Fruit fly (Drosophila melanogaster): ENCODE results near the gene RhoU.

The RhoU gene

dm6 chrX:10086095-10086888, at the start of gene RhoU, which contains the start of gene Naxe:
Gene RhoU (plus strand): TSS chrX:10086527.
Gene Naxe (minus strand): TSS chrX:10086171.
- TF ChIP-seq pan (optimal IDR thresholded peaks at IDR 0.05) (no peak), Dll (optimal IDR thresholded peaks at IDR 0.05) (no peak), usp (GFP tag; optimal IDR thresholded peaks at IDR 0.05) (no peak), psq (optimal IDR thresholded peaks at IDR 0.05) (no peak), EcR (GFP tag; optimal IDR thresholded peaks at IDR 0.05) (no peak)

dm6 chrX:10039528-10039927, 46.8 kb upstream of the RhoU start:
- TF ChIP-seq pan (optimal IDR thresholded peaks at IDR 0.05): no peak
- TF ChIP-seq usp (GFP tag; optimal IDR thresholded peaks at IDR 0.05): no peak
- no peak for TF ChIP-seq psq (optimal IDR thresholded peaks at IDR 0.05)
- TF ChIP-seq EcR (GFP tag; optimal IDR thresholded peaks at IDR 0.05): no peak
- no peak for TF ChIP-seq CG8478 (optimal IDR thresholded peaks at IDR 0.05)
- no peak for TF ChIP-seq Dll (optimal IDR thresholded peaks at IDR 0.05)

dm6 chrX:10043873-10044272, 42.5 kb upstream of the RhoU start:
- TF ChIP-seq Dll (optimal IDR thresholded peaks at IDR 0.05) (no peak), usp (GFP tag; optimal IDR thresholded peaks at IDR 0.05) (no peak), pan (optimal IDR thresholded peaks at IDR 0.05) (no peak), EcR (GFP tag; optimal IDR thresholded peaks at IDR 0.05) (no peak), CG8478 (optimal IDR thresholded peaks at IDR 0.05) (no peak), psq (optimal IDR thresholded peaks at IDR 0.05) (no peak)

dm6 chrX:10045763-10046162, 40.6 kb upstream of the RhoU start:
- TF ChIP-seq Dll (optimal IDR thresholded peaks at IDR 0.05): no peak
- no peak for TF ChIP-seq pan (optimal IDR thresholded peaks at IDR 0.05)
- no peak for TF ChIP-seq CG8478 (optimal IDR thresholded peaks at IDR 0.05)
- no peak for TF ChIP-seq psq (optimal IDR thresholded peaks at IDR 0.05)
- no peak for TF ChIP-seq usp (GFP tag; optimal IDR thresholded peaks at IDR 0.05)
- TF ChIP-seq EcR (GFP tag; optimal IDR thresholded peaks at IDR 0.05): no peak

dm6 chrX:10046760-10047159, 39.6 kb upstream of the RhoU start:
- no peak for TF ChIP-seq CG8478 (optimal IDR thresholded peaks at IDR 0.05)
- no peak for TF ChIP-seq psq (optimal IDR thresholded peaks at IDR 0.05)
- no peak for TF ChIP-seq Dll (optimal IDR thresholded peaks at IDR 0.05)
- no peak for TF ChIP-seq EcR (GFP tag; optimal IDR thresholded peaks at IDR 0.05)
- TF ChIP-seq pan (optimal IDR thresholded peaks at IDR 0.05): no peak
- TF ChIP-seq usp (GFP tag; optimal IDR thresholded peaks at IDR 0.05): no peak

dm6 chrX:10047961-10048360, 38.4 kb upstream of the RhoU start:
- TF ChIP-seq Dll (optimal IDR thresholded peaks at IDR 0.05) (no peak), pan (optimal IDR thresholded peaks at IDR 0.05) (no peak), CG8478 (optimal IDR thresholded peaks at IDR 0.05) (no peak), usp (GFP tag; optimal IDR thresholded peaks at IDR 0.05) (no peak), EcR (GFP tag; optimal IDR thresholded peaks at IDR 0.05) (no peak), psq (optimal IDR thresholded peaks at IDR 0.05) (no peak)

- no peak for TF ChIP-seq pan (optimal IDR thresholded peaks at IDR 0.05)
- TF ChIP-seq EcR (GFP tag; optimal IDR thresholded peaks at IDR 0.05): no peak
- no peak for TF ChIP-seq psq (optimal IDR thresholded peaks at IDR 0.05)
- TF ChIP-seq Dll (optimal IDR thresholded peaks at IDR 0.05): no peak
- TF ChIP-seq CG8478 (optimal IDR thresholded peaks at IDR 0.05): no peak
- no peak for TF ChIP-seq usp (GFP tag; optimal IDR thresholded peaks at IDR 0.05)
These were observed 33.8 kb upstream of the RhoU start, which contains the start of gene Yp2 for dm6 chrX:10052549-10052948. Gene Yp2 (minus strand): TSS chrX:10052636.

- TF ChIP-seq pan (optimal IDR thresholded peaks at IDR 0.05) (no peak), Dll (optimal IDR thresholded peaks at IDR 0.05) (no peak), psq (optimal IDR thresholded peaks at IDR 0.05) (no peak), EcR (GFP tag; optimal IDR thresholded peaks at IDR 0.05) (no peak), CG8478 (optimal IDR thresholded peaks at IDR 0.05) (no peak), usp (GFP tag; optimal IDR thresholded peaks at IDR 0.05) (no peak)
These were observed 32.8 kb upstream of the RhoU start, which contains the start of gene Yp1 for dm6 chrX:10053547-10053946. Gene Yp1 (plus strand): TSS chrX:10053811.

- TF ChIP-seq usp (GFP tag; optimal IDR thresholded peaks at IDR 0.05): no peak
- TF ChIP-seq psq (optimal IDR thresholded peaks at IDR 0.05): no peak
- TF ChIP-seq pan (optimal IDR thresholded peaks at IDR 0.05): no peak
- TF ChIP-seq Dll (optimal IDR thresholded peaks at IDR 0.05): no peak
- no peak for TF ChIP-seq CG8478 (optimal IDR thresholded peaks at IDR 0.05)
- no peak for TF ChIP-seq EcR (GFP tag; optimal IDR thresholded peaks at IDR 0.05)
These were observed 28.4 kb upstream of the RhoU start for dm6 chrX:10057964-10058363.

dm6 chrX:10061327-10061726, 25.0 kb upstream of the RhoU start, which contains the start of gene Gr9a:
Gene Gr9a (plus strand): TSS chrX:10061627.
- no peak for TF ChIP-seq pan (optimal IDR thresholded peaks at IDR 0.05)
- TF ChIP-seq usp (GFP tag; optimal IDR thresholded peaks at IDR 0.05): no peak
- no peak for TF ChIP-seq Dll (optimal IDR thresholded peaks at IDR 0.05)
- TF ChIP-seq psq (optimal IDR thresholded peaks at IDR 0.05): no peak
- TF ChIP-seq EcR (GFP tag; optimal IDR thresholded peaks at IDR 0.05): no peak
- TF ChIP-seq CG8478 (optimal IDR thresholded peaks at IDR 0.05): no peak

dm6 chrX:10067528-10067927, 18.8 kb upstream of the RhoU start:
- TF ChIP-seq Dll (optimal IDR thresholded peaks at IDR 0.05) (no peak), CG8478 (optimal IDR thresholded peaks at IDR 0.05) (no peak), EcR (GFP tag; optimal IDR thresholded peaks at IDR 0.05) (no peak), psq (optimal IDR thresholded peaks at IDR 0.05) (no peak), pan (optimal IDR thresholded peaks at IDR 0.05) (no peak), usp (GFP tag; optimal IDR thresholded peaks at IDR 0.05) (no peak)

- no peak for TF ChIP-seq Dll (optimal IDR thresholded peaks at IDR 0.05)
- no peak for TF ChIP-seq EcR (GFP tag; optimal IDR thresholded peaks at IDR 0.05)
- TF ChIP-seq CG8478 (optimal IDR thresholded peaks at IDR 0.05): no peak
- no peak for TF ChIP-seq psq (optimal IDR thresholded peaks at IDR 0.05)
- TF ChIP-seq usp (GFP tag; optimal IDR thresholded peaks at IDR 0.05): no peak
- TF ChIP-seq pan (optimal IDR thresholded peaks at IDR 0.05): no peak
These were observed 15.9 kb upstream of the RhoU start, which contains the start of gene CG15312 for dm6 chrX:10070325-10070931. Gene CG15312 (minus strand): TSS chrX:10070868.
